Worm (Caenorhabditis elegans) whole organism, L4 larva: Measurements from ENCODE around the gene R13D7.2.

ENCODE experiments used
- D1046.2 ChIP-seq: fragments of 200-800 bp; sonication (Bioruptor generic); IDR thresholded peaks from 2 replicates; pipeline ENCODE4 v1.3.6; 2022; ENCODE audit warnings: missing genetic modification characterization, missing compliant biosample characterization
- F37D6.2 ChIP-seq: sonication (generic microtip); optimal IDR thresholded peaks from 2 replicates; lab custom pipeline; 2016; ENCODE audit warnings: mild to moderate bottlenecking, missing genetic modification characterization, missing compliant biosample characterization
- F44E2.7 ChIP-seq: fragments of 200-800 bp; sonication (Bioruptor generic); IDR thresholded peaks from 2 replicates; pipeline ENCODE4 v2.1.2; 2022; ENCODE audit warnings: missing genetic modification characterization, missing compliant biosample characterization
- R02D3.7 ChIP-seq: fragments of 150-350 bp; sonication (generic microtip); optimal IDR thresholded peaks from 3 replicates; lab custom pipeline; 2014; ENCODE audit warnings: missing biosample characterization, missing genetic modification characterization
- T26A8.4 ChIP-seq: fragments of 200-800 bp; sonication (Bioruptor generic); IDR thresholded peaks from 2 replicates; pipeline ENCODE4 v1.3.6; 2022; ENCODE audit warnings: missing genetic modification characterization, missing compliant biosample characterization
- Y5F2A.4 ChIP-seq: fragments of 200-800 bp; sonication (Bioruptor generic); optimal IDR thresholded peaks from 2 replicates; lab custom pipeline; 2018; ENCODE audit warnings: mild to moderate bottlenecking, missing genetic modification characterization, missing compliant biosample characterization
- ZK546.5 ChIP-seq, 2 experiments: sonication (generic microtip); optimal IDR thresholded peaks; 2 replicates each; lab custom pipeline; 2017; ENCODE audit warnings: missing biosample characterization in 2 of 2, missing genetic modification characterization in 2 of 2
- aha-1 ChIP-seq: fragments of 150-350 bp; peaks from one replicate; lab custom pipeline; 2014; ENCODE audit warnings: missing biosample characterization, missing genetic modification characterization
- aly-2 ChIP-seq: sonication (generic microtip); optimal IDR thresholded peaks from 2 replicates; lab custom pipeline; 2018; ENCODE audit warnings: missing biosample characterization, missing genetic modification characterization
- arid-1 ChIP-seq: fragments of 200-800 bp; sonication (Bioruptor generic); conservative IDR thresholded peaks from 2 replicates; pipeline ENCODE4 v1.3.6; 2022; ENCODE audit warnings: missing genetic modification reagents, missing genetic modification characterization, missing compliant biosample characterization
- attf-4 ChIP-seq: sonication (generic microtip); optimal IDR thresholded peaks from 3 replicates; lab custom pipeline; 2017; ENCODE audit warnings: missing biosample characterization, missing genetic modification characterization
- ceh-44 ChIP-seq: fragments of 200-800 bp; sonication (Bioruptor generic); IDR thresholded peaks from 2 replicates; pipeline ENCODE4 v1.3.6; 2022; ENCODE audit warnings: missing genetic modification reagents, missing genetic modification characterization, missing compliant biosample characterization
- ceh-62 ChIP-seq: sonication (generic microtip); optimal IDR thresholded peaks from 2 replicates; lab custom pipeline; 2017; ENCODE audit warnings: missing biosample characterization, missing genetic modification characterization
- ces-1 ChIP-seq: fragments of 150-350 bp; sonication (generic microtip); optimal IDR thresholded peaks from 4 replicates; lab custom pipeline; 2014; ENCODE audit warnings: missing biosample characterization, missing genetic modification reagents, missing genetic modification characterization
- cey-2 ChIP-seq: sonication (generic microtip); optimal IDR thresholded peaks from 3 replicates; lab custom pipeline; 2017; ENCODE audit warnings: missing genetic modification characterization, mild to moderate bottlenecking, missing compliant biosample characterization, antibody characterized with exemption, borderline replicate concordance; ENCODE audit not compliant: insufficient read depth
- daf-8 ChIP-seq: fragments of 200-800 bp; sonication (Bioruptor generic); IDR thresholded peaks from 2 replicates; pipeline ENCODE4 v1.3.6; 2022; ENCODE audit warnings: missing genetic modification characterization, missing compliant biosample characterization
- dmd-8 ChIP-seq: fragments of 200-800 bp; sonication (Bioruptor generic); IDR thresholded peaks from 2 replicates; pipeline ENCODE4 v1.3.6; 2022; ENCODE audit warnings: missing genetic modification characterization, missing compliant biosample characterization
- dmd-9 ChIP-seq: fragments of 200-800 bp; sonication (Bioruptor generic); IDR thresholded peaks from 2 replicates; pipeline ENCODE4 v1.3.6; 2022; ENCODE audit warnings: missing genetic modification reagents, missing genetic modification characterization, missing compliant biosample characterization
- duxl-1 ChIP-seq: sonication (generic microtip); optimal IDR thresholded peaks from 2 replicates; lab custom pipeline; 2016; ENCODE audit warnings: mild to moderate bottlenecking, missing genetic modification characterization, moderate library complexity, missing compliant biosample characterization; ENCODE audit not compliant: poor library complexity
- egl-27 ChIP-seq: sonication (generic microtip); optimal IDR thresholded peaks from 3 replicates; lab custom pipeline; 2017; ENCODE audit warnings: missing biosample characterization, missing genetic modification reagents, missing genetic modification characterization
- fkh-10 ChIP-seq: fragments of 150-350 bp; optimal IDR thresholded peaks from 2 replicates; lab custom pipeline; 2014; ENCODE audit warnings: missing biosample characterization, missing genetic modification reagents, missing genetic modification characterization
- fos-1 ChIP-seq: fragments of 150-350 bp; optimal IDR thresholded peaks from 2 replicates; lab custom pipeline; 2014; ENCODE audit warnings: missing biosample characterization, missing genetic modification characterization
- jun-1 ChIP-seq: fragments of 150-350 bp; optimal IDR thresholded peaks from 2 replicates; lab custom pipeline; 2014; ENCODE audit warnings: missing biosample characterization, missing genetic modification reagents, missing genetic modification characterization
- lin-13 ChIP-seq: fragments of 150-350 bp; optimal IDR thresholded peaks from 2 replicates; lab custom pipeline; 2014; ENCODE audit warnings: missing biosample characterization, missing genetic modification reagents, missing genetic modification characterization
- lin-38 ChIP-seq: fragments of 200-800 bp; sonication (Bioruptor generic); IDR thresholded peaks from 2 replicates; pipeline ENCODE4 v1.3.6; 2022; ENCODE audit warnings: missing genetic modification reagents, missing genetic modification characterization, missing compliant biosample characterization
- lsy-2 ChIP-seq, 2 experiments: fragments of 150-350 bp in 1 of 2; sonication (generic microtip) in 1 of 2; optimal IDR thresholded peaks; 2 replicates each; lab custom pipeline; 2014 to 2017; ENCODE audit warnings: missing biosample characterization in 2 of 2, missing genetic modification characterization in 2 of 2
- madf-9 ChIP-seq: fragments of 200-800 bp; sonication (Bioruptor generic); conservative IDR thresholded peaks from 2 replicates; pipeline ENCODE4 v1.3.6; 2022; ENCODE audit warnings: missing genetic modification reagents, missing genetic modification characterization, missing compliant biosample characterization
- mep-1 ChIP-seq: fragments of 150-350 bp; sonication (generic microtip); optimal IDR thresholded peaks from 3 replicates; lab custom pipeline; 2014; ENCODE audit warnings: missing biosample characterization, missing genetic modification characterization
- mes-2 ChIP-seq: sonication (generic microtip); optimal IDR thresholded peaks from 2 replicates; lab custom pipeline; 2016; ENCODE audit warnings: missing genotype, mild to moderate bottlenecking, missing genetic modification characterization, missing compliant biosample characterization; ENCODE audit not compliant: poor library complexity, severe bottlenecking
- nhr-25 ChIP-seq: sonication (generic microtip); optimal IDR thresholded peaks from 2 replicates; lab custom pipeline; 2017; ENCODE audit warnings: missing genetic modification characterization, mild to moderate bottlenecking, missing compliant biosample characterization, antibody characterized with exemption, moderate library complexity, borderline replicate concordance; ENCODE audit not compliant: insufficient read depth
- nhr-28 ChIP-seq: fragments of 150-350 bp; optimal IDR thresholded peaks from 2 replicates; lab custom pipeline; 2014; ENCODE audit warnings: missing biosample characterization, missing genetic modification characterization
- nhr-41 ChIP-seq: fragments of 200-800 bp; sonication (Bioruptor generic); IDR thresholded peaks from 2 replicates; pipeline ENCODE4 v1.3.6; 2022; ENCODE audit warnings: missing genetic modification reagents, missing genetic modification characterization, missing compliant biosample characterization
- nhr-77 ChIP-seq: fragments of 150-350 bp; optimal IDR thresholded peaks from 2 replicates; lab custom pipeline; 2014; ENCODE audit warnings: missing biosample characterization, missing genetic modification characterization
- pha-4 ChIP-seq, 2 experiments: fragments of 150-350 bp in 1 of 2; fragments of 200-800 bp in 1 of 2; sonication (Bioruptor generic) in 1 of 2; IDR thresholded peaks in 1 of 2; optimal IDR thresholded peaks in 1 of 2; 2 replicates each; pipeline versions ENCODE4 v1.3.6 to Lab custom; 2014 to 2022; ENCODE audit warnings: missing genetic modification characterization in 2 of 2, missing genetic modification reagents in 2 of 2, missing biosample characterization in 1 of 2, missing compliant biosample characterization in 1 of 2
- pqm-1 ChIP-seq: sonication (generic microtip); optimal IDR thresholded peaks from 2 replicates; lab custom pipeline; 2017; ENCODE audit warnings: missing biosample characterization, missing genetic modification characterization
- saeg-2 ChIP-seq: fragments of 200-800 bp; sonication (Bioruptor generic); IDR thresholded peaks from 2 replicates; pipeline ENCODE4 v1.3.6; 2022; ENCODE audit warnings: missing genetic modification reagents, missing genetic modification characterization, missing compliant biosample characterization
- set-16 ChIP-seq: fragments of 200-800 bp; sonication (Bioruptor generic); IDR thresholded peaks from 2 replicates; pipeline ENCODE4 v1.3.6; 2022; ENCODE audit warnings: missing genetic modification reagents, missing genetic modification characterization, missing compliant biosample characterization
- snpc-4 ChIP-seq: fragments of 150-350 bp; optimal IDR thresholded peaks from 2 replicates; lab custom pipeline; 2014; ENCODE audit warnings: missing biosample characterization, missing genetic modification characterization
- unc-62 ChIP-seq, 3 experiments: fragments of 150-350 bp in 1 of 3; sonication (generic microtip); optimal IDR thresholded peaks in 2 of 3; peaks in 1 of 3; 1 replicate in 1 of 3; 2 replicates in 2 of 3; lab custom pipeline; 2014 to 2017; ENCODE audit warnings: missing biosample characterization in 3 of 3, missing genetic modification characterization in 3 of 3, missing genetic modification reagents in 3 of 3, missing genotype in 1 of 3
- zfp-2 ChIP-seq: sonication (generic microtip); optimal IDR thresholded peaks from 2 replicates; lab custom pipeline; 2016; ENCODE audit warnings: mild to moderate bottlenecking, missing genetic modification characterization, missing compliant biosample characterization
- zip-11 ChIP-seq: fragments of 200-800 bp; sonication (Bioruptor generic); IDR thresholded peaks from 2 replicates; pipeline ENCODE4 v1.3.6; 2022; ENCODE audit warnings: missing genetic modification characterization, missing compliant biosample characterization
- ztf-11 ChIP-seq: fragments of 150-350 bp; optimal IDR thresholded peaks from 2 replicates; lab custom pipeline; 2014; ENCODE audit warnings: missing biosample characterization, missing genetic modification characterization

R13D7.2 gene

ce11 chrV:7402355-7402754, 7.3 kb upstream of the R13D7.2 start, which contains the start of gene srj-13:
Gene srj-13 (plus strand): TSS chrV:7402655.
- no peak for TF ChIP-seq zfp-2 (tag; lab: Kevin White, UChicago)
- TF ChIP-seq aha-1 (tag; lab: Kevin White, UChicago) = peak; percentile 32
- TF ChIP-seq cey-2 (tag; lab: Kevin White, UChicago) = no peak
- no peak for TF ChIP-seq pqm-1
- TF ChIP-seq R02D3.7 (tag; lab: Kevin White, UChicago) = no peak
- TF ChIP-seq F37D6.2 (tag; lab: Kevin White, UChicago) = no peak
- no peak for TF ChIP-seq egl-27 (tag; lab: Kevin White, UChicago)
- TF ChIP-seq arid-1 (GFP tag; lab: Robert Waterston, UW) = no peak
- no peak for TF ChIP-seq F44E2.7

ce11 chrV:7403501-7403900, 6.2 kb upstream of the R13D7.2 start:
- TF ChIP-seq unc-62 (GFP tag; optimal IDR thresholded peaks at IDR 0.05 in 1 of 2; lab: Kevin White, UChicago) (peak in 1 of 2 experiments; percentile 92), unc-62 (tag; optimal IDR thresholded peaks at IDR 0.05; lab: Kevin White, UChicago) (no peak), T26A8.4 (GFP tag; lab: Robert Waterston, UW) (no peak), lin-13 (no peak)

ce11 chrV:7408520-7408919, 1.2 kb upstream of the R13D7.2 start, which contains the start of gene srt-6:
Gene srt-6 (minus strand): TSS chrV:7408814.
- no peak for TF ChIP-seq lin-13
- TF ChIP-seq, all 104 proteins: peak for 0

- TF ChIP-seq madf-9 = no peak
- TF ChIP-seq duxl-1 = no peak
- no peak for TF ChIP-seq Y5F2A.4 (GFP tag; lab: Kevin White, UChicago)
- no peak for TF ChIP-seq snpc-4 (tag; lab: Kevin White, UChicago)
- TF ChIP-seq dmd-9 (GFP tag; lab: Robert Waterston, UW) = no peak
- no peak for TF ChIP-seq fos-1 (tag; lab: Kevin White, UChicago)
- no peak for TF ChIP-seq lin-38 (GFP tag; lab: Robert Waterston, UW)
- TF ChIP-seq nhr-77 (tag; lab: Kevin White, UChicago) = no peak
- no peak for TF ChIP-seq D1046.2 (GFP tag; lab: Robert Waterston, UW)
These were observed 2.0 kb downstream of the R13D7.2 start, which contains the start of gene str-41 for ce11 chrV:7411695-7412094. Gene str-41 (plus strand): TSS chrV:7411995.

- TF ChIP-seq arid-1 (GFP tag; lab: Robert Waterston, UW) = no peak
- TF ChIP-seq pha-4 (GFP tag; IDR thresholded peaks at IDR 0.05; lab: Robert Waterston, UW) = no peak
- TF ChIP-seq pha-4 (tag; optimal IDR thresholded peaks at IDR 0.05; lab: Kevin White, UChicago) = no peak
- no peak for TF ChIP-seq ZK546.5 (tag; optimal IDR thresholded peaks at IDR 0.05; lab: Kevin White, UChicago)
- TF ChIP-seq duxl-1 = peak; percentile 10
- TF ChIP-seq madf-9 = no peak
- TF ChIP-seq saeg-2 (GFP tag; lab: Robert Waterston, UW) = no peak
- no peak for TF ChIP-seq ces-1
- no peak for TF ChIP-seq aly-2
- TF ChIP-seq jun-1 (tag; lab: Kevin White, UChicago) = no peak
- TF ChIP-seq ceh-62 (tag; lab: Kevin White, UChicago) = no peak
- no peak for TF ChIP-seq zip-11 (GFP tag; lab: Robert Waterston, UW)
- no peak for TF ChIP-seq dmd-8
- no peak for TF ChIP-seq ztf-11 (tag; lab: Kevin White, UChicago)
- TF ChIP-seq lsy-2 (tag; optimal IDR thresholded peaks at IDR 0.05; lab: Kevin White, UChicago) = no peak
- no peak for TF ChIP-seq attf-4 (tag; lab: Kevin White, UChicago)
- no peak for TF ChIP-seq nhr-41 (GFP tag; lab: Robert Waterston, UW)
- no peak for TF ChIP-seq mep-1
- TF ChIP-seq fkh-10 (GFP tag; lab: Kevin White, UChicago) = no peak
- TF ChIP-seq aha-1 (tag; lab: Kevin White, UChicago) = peak; percentile 77
- 0 out of 2 replicates have a peak, but pooled peaks have one; percentile 35 for TF ChIP-seq T26A8.4 (GFP tag; lab: Robert Waterston, UW)
- no peak for TF ChIP-seq set-16 (GFP tag; lab: Robert Waterston, UW)
- TF ChIP-seq nhr-25 (tag; lab: Kevin White, UChicago) = peak; percentile 72
- TF ChIP-seq nhr-28 (tag; lab: Kevin White, UChicago) = peak; percentile 90
- no peak for TF ChIP-seq mes-2 (tag; lab: Kevin White, UChicago)
- TF ChIP-seq daf-8 (GFP tag; lab: Robert Waterston, UW) = no peak
- no peak for TF ChIP-seq ceh-44 (GFP tag; lab: Robert Waterston, UW)
These were observed 3.5 kb downstream of the R13D7.2 start, which contains the start of gene F18E3.11 for ce11 chrV:7413107-7413774. Gene F18E3.11 (plus strand): TSS chrV:7413482.
